Worm (Caenorhabditis elegans): ENCODE results near the gene F53C11.9.

F53C11.9 gene

DNA sequence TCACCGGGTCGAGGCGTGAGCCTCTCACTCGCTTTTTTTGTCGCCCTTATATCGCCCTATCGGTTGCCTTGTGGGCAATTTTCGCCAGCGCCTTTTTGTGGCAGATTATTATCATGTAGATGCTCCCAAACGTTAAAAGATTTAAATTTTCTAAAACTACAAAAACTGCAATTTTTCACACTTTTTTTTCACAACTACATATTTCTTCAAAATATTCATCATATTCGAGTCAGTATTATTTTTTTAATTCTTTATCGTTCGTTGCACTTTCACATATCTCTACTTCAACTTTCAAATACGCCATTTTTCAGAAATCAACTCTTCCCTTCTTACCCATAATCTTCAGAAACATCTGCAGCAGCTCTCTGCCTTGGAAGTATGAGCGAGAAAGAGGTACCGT is 35.1 kb downstream of the F53C11.9 start, which contains the start of gene ceh-24:
Gene ceh-24 (plus strand): TSS at position 301 of the 400 bp plus-strand sequence.
- TF ChIP-seq unc-62 (GFP tag; optimal IDR thresholded peaks at IDR 0.05), result no peak

- no peak for TF ChIP-seq unc-62 (GFP tag; optimal IDR thresholded peaks at IDR 0.05)
These were observed 39.1 kb downstream of the F53C11.9 start, which contains the start of gene F55B12.2 for ce11 chrV:13816877-13817276. F55B12.2 (minus strand) TSS chrV:13816977.

DNA sequence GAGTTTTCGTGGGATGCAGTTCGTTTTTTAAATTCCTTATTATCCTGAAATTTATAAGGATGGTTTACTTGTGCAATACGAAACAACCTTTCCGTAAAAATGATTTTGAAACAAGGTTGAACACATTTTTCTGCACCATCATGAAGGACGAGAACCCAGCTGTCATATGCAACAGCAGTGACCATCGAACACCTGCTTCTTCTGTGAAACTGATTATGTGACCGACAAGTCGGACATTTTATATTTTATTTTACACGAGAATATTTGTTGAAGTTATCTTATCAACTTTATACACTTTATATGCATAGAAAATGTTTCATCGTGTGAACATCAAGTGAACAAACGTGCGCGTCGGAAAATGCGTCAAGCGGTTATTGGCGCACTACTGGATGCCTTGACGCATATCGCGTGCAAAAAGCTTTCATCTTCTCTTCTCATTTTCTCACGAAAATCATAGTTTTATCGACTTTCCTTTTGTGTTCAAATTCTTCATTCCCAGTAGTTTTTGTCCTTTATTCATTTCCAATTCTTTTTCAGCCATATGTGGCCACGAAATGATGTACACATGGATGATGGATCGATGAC is 41.1 kb downstream of the F53C11.9 start, which contains the start of gene sel-10:
Gene sel-10 (plus strand): TSS at position 538 of the 585 bp plus-strand sequence.
- no peak for TF ChIP-seq unc-62 (GFP tag; optimal IDR thresholded peaks at IDR 0.05)

ce11 chrV:13822752-13823151 is 44.9 kb downstream of the F53C11.9 start, which contains the start of gene hpo-31:
hpo-31 (plus strand) TSS chrV:13823052.
- TF ChIP-seq unc-62 (GFP tag; optimal IDR thresholded peaks at IDR 0.05), result no peak

DNA sequence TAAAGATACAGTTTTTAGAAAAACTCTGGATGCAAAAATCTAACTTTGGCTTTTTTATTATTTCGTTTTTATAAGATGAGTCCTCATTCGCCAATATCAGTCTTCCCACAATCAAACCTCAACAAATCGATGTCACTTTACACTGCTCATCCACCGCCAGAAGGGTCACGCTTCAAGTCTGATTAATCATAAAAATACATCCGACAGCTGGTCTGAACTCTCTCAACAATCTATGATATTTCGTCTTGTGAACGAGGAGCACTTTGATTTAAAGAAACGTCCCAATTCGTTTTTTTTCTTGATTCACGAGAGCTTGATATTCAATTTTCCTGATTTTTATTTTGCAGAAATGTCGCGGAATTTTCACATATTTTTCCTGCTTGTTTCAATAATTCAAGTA is 50.1 kb downstream of the F53C11.9 start, which contains the start of gene nrf-5:
Gene nrf-5 (plus strand): TSS at position 348 of the 400 bp plus-strand sequence.
- no peak for TF ChIP-seq unc-62 (GFP tag; optimal IDR thresholded peaks at IDR 0.05)
